Worm (Caenorhabditis elegans): ENCODE measurements around the gene tag-250.
"Not testable (repeated sequence)": the region's sequence is repeated elsewhere in the genome, so short reads cannot be mapped to it uniquely, and the experiment has no call there.

DNA sequence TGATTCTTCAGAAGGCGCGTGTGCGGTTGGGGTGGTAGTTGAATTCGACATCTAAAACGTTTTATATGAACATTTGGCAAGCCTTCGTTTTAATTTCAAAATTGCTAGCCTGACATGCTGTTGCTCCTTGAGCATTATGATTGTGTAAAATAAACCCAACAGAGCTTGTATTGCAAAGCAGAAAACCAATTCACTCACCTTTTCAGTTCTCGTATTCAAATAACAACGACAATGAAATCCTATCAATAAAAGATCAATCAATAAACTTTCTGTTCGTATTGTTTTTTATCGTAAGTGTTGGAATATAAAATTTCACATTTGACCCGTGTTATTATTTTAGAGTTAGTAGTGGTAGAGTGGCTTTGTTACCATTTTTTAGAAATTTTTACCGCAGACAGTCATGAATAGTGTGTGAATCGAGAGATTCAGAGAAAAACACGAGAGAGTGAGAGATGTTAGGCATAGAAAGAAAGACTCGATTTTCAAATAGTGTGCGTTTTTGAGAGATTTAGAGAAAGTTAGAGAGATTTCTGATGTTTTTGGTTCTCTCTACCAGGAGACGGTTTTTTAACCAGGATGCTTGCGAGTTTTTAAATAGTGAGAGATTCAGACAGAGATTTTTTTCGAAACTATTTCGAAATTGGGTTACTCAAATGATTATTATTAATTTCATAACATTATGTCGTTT, 34.3 kb upstream of the tag-250 start, which contains the start of gene F54H12.10:
- TF ChIP-seq mab-5 (tag; optimal IDR thresholded peaks at IDR 0.05); lsy-2 (tag; optimal IDR thresholded peaks at IDR 0.05); snpc-4 (tag; optimal IDR thresholded peaks at IDR 0.05); ces-1 (GFP tag; optimal IDR thresholded peaks at IDR 0.05); ztf-11 (tag; optimal IDR thresholded peaks at IDR 0.05); tbx-8 (GFP tag; optimal IDR thresholded peaks at IDR 0.05): not testable (repeated sequence)

Measured in whole organism, mixed stage, embryonic.